Worm (Caenorhabditis elegans) whole organism, early embryonic: Measurements from ENCODE around the gene F01F1.14.

Experiments used
- F13C5.2 ChIP-seq: sonication (generic microtip); optimal IDR thresholded peaks from 2 replicates; lab custom pipeline; 2017; ENCODE audit warnings: mild to moderate bottlenecking, missing genetic modification characterization, inconsistent platforms, missing compliant biosample characterization
- ama-1 ChIP-seq: fragments of 150-350 bp; optimal IDR thresholded peaks from 2 replicates; lab custom pipeline; 2014
- ceh-13 ChIP-seq: fragments of 200-800 bp; sonication (Bioruptor generic); optimal IDR thresholded peaks from 2 replicates; lab custom pipeline; 2018; ENCODE audit warnings: mild to moderate bottlenecking, missing genetic modification characterization, missing compliant biosample characterization
- ets-7 ChIP-seq: sonication (generic microtip); optimal IDR thresholded peaks from 2 replicates; lab custom pipeline; 2016; ENCODE audit warnings: missing genotype, missing genetic modification characterization, missing compliant biosample characterization
- flt-1 ChIP-seq: fragments of 200-800 bp; sonication (Bioruptor generic); IDR thresholded peaks from 2 replicates; pipeline ENCODE4 v1.3.6; 2022; ENCODE audit warnings: missing genetic modification characterization, missing compliant biosample characterization
- hmbx-1 ChIP-seq: sonication (generic microtip); optimal IDR thresholded peaks from 2 replicates; lab custom pipeline; 2016; ENCODE audit warnings: mild to moderate bottlenecking, missing genetic modification characterization, missing compliant biosample characterization
- hnd-1 ChIP-seq: sonication (generic microtip); optimal IDR thresholded peaks from 2 replicates; lab custom pipeline; 2016; ENCODE audit warnings: missing genetic modification characterization, missing compliant biosample characterization
- pes-1 ChIP-seq: fragments of 200-800 bp; sonication (Bioruptor generic); IDR thresholded peaks from 2 replicates; pipeline ENCODE4 v1.3.6; 2022; ENCODE audit warnings: missing genetic modification reagents, missing genetic modification characterization, missing compliant biosample characterization
- sea-1 ChIP-seq: fragments of 200-800 bp; sonication (Bioruptor generic); conservative IDR thresholded peaks from 2 replicates; pipeline ENCODE4 v1.3.6; 2022; ENCODE audit warnings: missing genetic modification characterization, missing compliant biosample characterization

- TF ChIP-seq flt-1, result no peak
- no peak for TF ChIP-seq ceh-13 (GFP tag; lab: Kevin White, UChicago)
- TF ChIP-seq ama-1 (lab: Kevin White, UChicago), result no peak
- no peak for TF ChIP-seq sea-1
- no peak for TF ChIP-seq pes-1 (GFP tag; lab: Robert Waterston, UW)
- no peak for TF ChIP-seq F13C5.2
- no peak for TF ChIP-seq hnd-1 (tag; lab: Kevin White, UChicago)
- no peak for TF ChIP-seq hmbx-1 (tag; lab: Kevin White, UChicago)
- TF ChIP-seq ets-7 (tag; lab: Kevin White, UChicago), result no peak
These were observed 10.2 kb upstream of the F01F1.14 start for ce11 chrIII:5892909-5893308.
